Worm (Caenorhabditis elegans): Measurements from ENCODE around the gene E04F6.10.

E04F6.10 gene

DNA sequence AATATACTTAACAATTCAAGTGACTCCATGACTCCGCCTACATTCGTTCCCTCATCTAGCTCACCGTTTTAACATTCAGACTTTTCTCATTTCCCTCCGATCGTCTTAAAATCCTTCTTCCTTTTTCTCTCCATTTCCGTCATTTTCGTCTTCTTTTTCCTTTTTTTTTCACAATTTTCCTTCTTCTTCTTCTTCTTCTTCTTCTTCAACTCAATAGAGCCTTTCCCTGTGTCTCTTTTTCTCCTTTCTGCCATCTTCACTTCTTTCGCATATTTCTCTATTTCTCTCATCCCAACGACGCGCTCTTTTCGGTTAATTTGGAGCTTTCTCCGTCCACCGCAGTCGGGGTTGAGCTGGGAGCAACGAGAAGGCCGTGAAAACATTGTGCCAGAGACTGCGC is 34.3 kb downstream of the E04F6.10 start (continued):
- TF ChIP-seq ceh-32 (tag; optimal IDR thresholded peaks at IDR 0.05; ENCODE audit: poor library complexity) (no peak), hlh-30 (tag; optimal IDR thresholded peaks at IDR 0.05; ENCODE audit: insufficient read depth) (no peak), sdz-12 (GFP tag; optimal IDR thresholded peaks at IDR 0.05) (no peak)

DNA sequence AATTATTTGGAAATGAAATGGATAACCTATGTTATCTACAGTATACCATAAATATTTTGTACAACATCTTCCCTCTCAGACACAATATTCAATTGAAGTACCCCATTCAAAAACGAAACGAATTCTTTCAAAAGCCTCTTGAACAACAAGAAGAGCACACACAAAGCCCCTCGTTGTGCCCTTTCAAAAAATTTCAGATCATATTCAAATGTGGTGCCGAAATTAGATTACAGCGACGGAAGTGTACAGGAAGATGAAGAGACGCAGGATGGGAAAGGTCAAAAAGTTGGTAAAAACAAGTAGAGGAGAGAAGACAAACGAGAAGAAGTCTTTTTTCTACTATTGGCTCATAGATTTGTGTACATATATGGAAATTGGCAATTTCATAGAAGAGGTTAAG is 40.8 kb downstream of the E04F6.10 start:
- TF ChIP-seq D1046.2 (GFP tag; IDR thresholded peaks at IDR 0.05), result no peak
- TF ChIP-seq nhr-76 (tag; optimal IDR thresholded peaks at IDR 0.05), result no peak
- no peak for TF ChIP-seq daf-12 (tag; optimal IDR thresholded peaks at IDR 0.05)
- no peak for TF ChIP-seq attf-4 (tag; optimal IDR thresholded peaks at IDR 0.05)
- peak; percentile 74 for TF ChIP-seq fkh-10 (GFP tag; optimal IDR thresholded peaks at IDR 0.05)
- no peak for TF ChIP-seq nhr-6 (tag; optimal IDR thresholded peaks at IDR 0.05)
- TF ChIP-seq ZK546.5 (tag; optimal IDR thresholded peaks at IDR 0.05), result no peak

DNA sequence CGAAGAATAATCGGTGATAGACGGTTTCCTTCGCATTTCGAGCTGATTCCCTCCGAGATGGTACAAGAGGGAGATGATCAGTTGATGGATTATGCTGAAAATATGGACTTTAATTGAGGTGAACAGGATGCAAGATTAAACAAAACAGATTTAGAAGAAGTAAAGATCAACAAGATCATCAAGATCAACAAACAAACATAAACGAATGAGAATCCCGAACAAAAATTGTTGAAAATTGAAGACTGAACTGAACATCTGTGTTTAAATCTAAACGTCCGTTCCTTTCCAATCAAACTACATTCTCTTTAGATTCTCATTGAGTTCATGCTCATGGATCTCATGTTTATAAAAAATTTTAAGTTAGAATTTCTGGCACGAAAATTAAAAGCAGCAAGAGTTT is 42.1 kb downstream of the E04F6.10 start, which contains the start of gene glc-4:
Gene glc-4, minus strand, starts transcription at position 101 of the 400 bp plus-strand sequence.
- TF ChIP-seq lin-1 (GFP tag; IDR thresholded peaks at IDR 0.05), result no peak
- TF ChIP-seq nhr-48 (tag; optimal IDR thresholded peaks at IDR 0.05), result no peak
- no peak for TF ChIP-seq ceh-62 (tag; optimal IDR thresholded peaks at IDR 0.05)
- TF ChIP-seq cey-2 (tag; optimal IDR thresholded peaks at IDR 0.05; ENCODE audit: borderline replicate concordance, insufficient read depth), result no peak
- TF ChIP-seq rbr-2 (tag; optimal IDR thresholded peaks at IDR 0.05), result no peak
- TF ChIP-seq nhr-10 (tag; optimal IDR thresholded peaks at IDR 0.05), result no peak
- TF ChIP-seq hif-1 (tag; optimal IDR thresholded peaks at IDR 0.05), result no peak
- no peak for TF ChIP-seq dmd-9 (GFP tag; IDR thresholded peaks at IDR 0.05)
- TF ChIP-seq dmd-8 (GFP tag; IDR thresholded peaks at IDR 0.05), result no peak
- TF ChIP-seq snpc-4 (tag; optimal IDR thresholded peaks at IDR 0.05), result no peak
- no peak for TF ChIP-seq madf-5 (GFP tag; IDR thresholded peaks at IDR 0.05)
- TF ChIP-seq ztf-7 (tag; optimal IDR thresholded peaks at IDR 0.05), result no peak
- no peak for TF ChIP-seq dve-1 (tag; optimal IDR thresholded peaks at IDR 0.05; ENCODE audit: insufficient read depth)
- no peak for TF ChIP-seq nhr-6 (tag; optimal IDR thresholded peaks at IDR 0.05)
- no peak for TF ChIP-seq php-3 (GFP tag; IDR thresholded peaks at IDR 0.05)
- no peak for TF ChIP-seq nhr-28 (tag; optimal IDR thresholded peaks at IDR 0.05)
- no peak for TF ChIP-seq F37D6.2 (tag; optimal IDR thresholded peaks at IDR 0.05)

DNA sequence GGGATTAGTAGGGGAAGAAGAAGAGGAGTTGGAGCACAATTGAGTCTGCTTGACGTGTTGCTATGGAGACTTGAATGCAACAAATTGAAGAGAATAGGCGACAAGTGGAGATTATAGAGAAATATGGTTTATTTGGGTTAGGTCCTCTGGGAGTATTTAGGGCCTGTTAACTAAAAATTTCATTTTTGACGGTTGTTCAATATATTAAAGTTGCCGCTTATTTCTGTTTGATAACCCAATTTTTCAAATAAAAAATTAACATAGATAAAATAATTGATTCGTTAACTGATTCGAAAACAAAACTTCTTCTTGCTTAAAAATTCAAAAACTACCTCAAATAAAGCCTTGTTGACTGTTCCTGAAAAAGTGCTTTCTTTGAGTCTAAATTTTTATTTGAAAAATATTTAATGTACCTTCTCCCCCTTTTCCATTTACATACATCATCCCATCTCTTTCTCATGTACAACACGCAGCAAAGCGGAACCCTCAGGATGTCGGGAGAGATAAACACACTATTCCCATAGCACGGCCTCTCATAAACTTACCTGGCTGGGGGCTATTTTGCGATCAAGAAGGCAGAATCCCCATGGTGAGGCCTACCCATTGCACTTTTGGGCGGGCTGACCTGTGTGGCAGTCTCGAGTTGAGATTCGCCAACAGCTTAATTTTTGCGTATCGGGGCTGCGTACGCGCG is 45.5 kb downstream of the E04F6.10 start, which contains the start of gene dyf-13:
Gene dyf-13, minus strand, starts transcription at position 51 of the 694 bp plus-strand sequence.
- no peak for TF ChIP-seq nhr-11 (tag; optimal IDR thresholded peaks at IDR 0.05)
- TF ChIP-seq lim-7 (GFP tag; IDR thresholded peaks at IDR 0.05), result no peak
- no peak for TF ChIP-seq lin-38 (GFP tag; IDR thresholded peaks at IDR 0.05)
- TF ChIP-seq ceh-20 (GFP tag; IDR thresholded peaks at IDR 0.05), result no peak
- TF ChIP-seq snpc-1.2 (GFP tag; IDR thresholded peaks at IDR 0.05), result no peak
- TF ChIP-seq ama-1 (optimal IDR thresholded peaks at IDR 0.05), result no peak
- TF ChIP-seq fkh-10 (GFP tag; optimal IDR thresholded peaks at IDR 0.05), result no peak
- TF ChIP-seq php-3 (GFP tag; IDR thresholded peaks at IDR 0.05), result no peak
- no peak for TF ChIP-seq egl-43 (GFP tag; IDR thresholded peaks at IDR 0.05)
- TF ChIP-seq zfp-2 (tag; optimal IDR thresholded peaks at IDR 0.05), result no peak
- no peak for TF ChIP-seq hlh-30 (tag; optimal IDR thresholded peaks at IDR 0.05; ENCODE audit: insufficient read depth)
- no peak for TF ChIP-seq ceh-82 (tag; optimal IDR thresholded peaks at IDR 0.05)
- TF ChIP-seq F49E8.2 (tag; optimal IDR thresholded peaks at IDR 0.05; ENCODE audit: borderline replicate concordance), result no peak
- no peak for TF ChIP-seq nhr-76 (tag; optimal IDR thresholded peaks at IDR 0.05)
